Worm (Caenorhabditis elegans) whole organism, mixed stage, embryonic: Measurements from ENCODE around the gene str-77.

Experiments
- blmp-1 ChIP-seq: fragments of 150-350 bp; optimal IDR thresholded peaks from 2 replicates; lab custom pipeline; 2014; ENCODE audit warnings: missing biosample characterization, missing genetic modification characterization
- ceh-83 ChIP-seq: fragments of 200-800 bp; sonication (Bioruptor generic); optimal IDR thresholded peaks from 2 replicates; lab custom pipeline; 2018; ENCODE audit warnings: mild to moderate bottlenecking, missing genetic modification characterization, missing compliant biosample characterization
- elt-3 ChIP-seq: fragments of 150-350 bp; optimal IDR thresholded peaks from 2 replicates; lab custom pipeline; 2014; ENCODE audit warnings: missing biosample characterization, missing genetic modification characterization
- hlh-1 ChIP-seq: fragments of 150-350 bp; optimal IDR thresholded peaks from 2 replicates; lab custom pipeline; 2014; ENCODE audit warnings: missing biosample characterization, missing genetic modification reagents, missing genetic modification characterization
- lin-13 ChIP-seq: fragments of 150-350 bp; optimal IDR thresholded peaks from 2 replicates; lab custom pipeline; 2014; ENCODE audit warnings: missing biosample characterization, missing genetic modification characterization
- mab-5 ChIP-seq: fragments of 150-350 bp; optimal IDR thresholded peaks from 2 replicates; lab custom pipeline; 2014; ENCODE audit warnings: missing biosample characterization, missing genetic modification characterization
- nhr-28 ChIP-seq: fragments of 150-350 bp; optimal IDR thresholded peaks from 2 replicates; lab custom pipeline; 2014; ENCODE audit warnings: missing biosample characterization, missing genetic modification characterization
- snpc-4 ChIP-seq: fragments of 150-350 bp; optimal IDR thresholded peaks from 2 replicates; lab custom pipeline; 2014; ENCODE audit warnings: missing biosample characterization, missing genetic modification characterization
- sptf-1 ChIP-seq: sonication (generic microtip); optimal IDR thresholded peaks from 2 replicates; lab custom pipeline; 2017; ENCODE audit warnings: mild to moderate bottlenecking, missing genetic modification characterization, moderate library complexity, missing compliant biosample characterization
- unc-39 ChIP-seq: fragments of 150-350 bp; optimal IDR thresholded peaks from 2 replicates; lab custom pipeline; 2014; ENCODE audit warnings: missing biosample characterization, missing genetic modification characterization
- unc-62 ChIP-seq: fragments of 150-350 bp; optimal IDR thresholded peaks from 2 replicates; lab custom pipeline; 2014; ENCODE audit warnings: missing biosample characterization, missing genetic modification reagents, missing genetic modification characterization

DNA sequence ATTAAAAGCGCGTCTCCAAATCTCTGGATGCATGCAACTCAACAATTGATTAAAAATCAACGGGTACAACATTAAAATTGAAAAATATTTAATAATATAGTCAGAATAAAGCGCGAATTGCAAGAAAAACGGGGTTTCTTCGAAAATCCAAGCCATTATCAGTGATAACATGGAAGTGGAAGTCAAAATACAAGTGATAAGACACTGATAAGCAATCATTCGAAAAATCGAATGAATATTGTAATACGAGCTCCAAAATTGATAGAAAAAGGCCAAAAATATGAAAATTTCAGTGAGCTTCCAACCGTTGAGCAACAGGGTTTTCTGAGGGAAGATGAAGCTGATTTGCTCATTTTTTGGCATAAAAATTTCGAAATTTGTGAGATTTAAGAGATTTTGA, 24.5 kb upstream of the str-77 start:
- TF ChIP-seq nhr-28 (tag; lab: Kevin White, UChicago) (no peak), snpc-4 (tag; lab: Kevin White, UChicago) (no peak), mab-5 (tag; lab: Kevin White, UChicago) (no peak), lin-13 (tag; lab: Kevin White, UChicago) (no peak), elt-3 (no peak), unc-62 (no peak), unc-39 (tag; lab: Kevin White, UChicago) (no peak), blmp-1 (no peak), sptf-1 (tag; lab: Kevin White, UChicago) (no peak), ceh-83 (GFP tag; lab: Kevin White, UChicago) (no peak), hlh-1 (tag; lab: Kevin White, UChicago) (no peak)
